Fruit fly (Drosophila melanogaster) whole organism, embryonic: Measurements from ENCODE around the gene CG31051.

Experiments
- Antp ChIP-seq: fragments of 200-800 bp; sonication (Bioruptor generic); optimal IDR thresholded peaks from 3 replicates; lab custom pipeline; 2016; ENCODE audit warnings: missing biosample characterization, missing genetic modification characterization
- Asciz ChIP-seq: fragments of 200-800 bp; sonication (Bioruptor generic); optimal IDR thresholded peaks from 2 replicates; lab custom pipeline; 2017; ENCODE audit warnings: missing biosample characterization, mild to moderate bottlenecking, missing genetic modification characterization, missing genetic modification reagents
- BtbVII ChIP-seq: fragments of 200-800 bp; sonication (Bioruptor generic); optimal IDR thresholded peaks from 3 replicates; lab custom pipeline; 2017; ENCODE audit warnings: missing biosample characterization, mild to moderate bottlenecking, missing genetic modification characterization
- CG10147 ChIP-seq: fragments of 200-800 bp; sonication (Bioruptor generic); optimal IDR thresholded peaks from 2 replicates; lab custom pipeline; 2019; ENCODE audit warnings: missing biosample characterization, mild to moderate bottlenecking, missing genetic modification characterization, moderate library complexity
- CG10431 ChIP-seq: fragments of 200-800 bp; sonication (Bioruptor generic); optimal IDR thresholded peaks from 3 replicates; lab custom pipeline; 2018; ENCODE audit warnings: missing biosample characterization, mild to moderate bottlenecking, missing genetic modification characterization
- CG11093 ChIP-seq: fragments of 200-800 bp; sonication (Bioruptor generic); IDR thresholded peaks from 3 replicates; pipeline ENCODE4 v1.3.6; 2022; ENCODE audit warnings: missing biosample characterization, missing genetic modification characterization
- CG11247 ChIP-seq: fragments of 200-800 bp; sonication (Bioruptor generic); IDR thresholded peaks from 2 replicates; pipeline ENCODE4 v1.3.6; 2022; ENCODE audit warnings: missing biosample characterization, missing genetic modification characterization
- CG12219 ChIP-seq: fragments of 200-800 bp; sonication (Bioruptor generic); optimal IDR thresholded peaks from 3 replicates; lab custom pipeline; 2018; ENCODE audit warnings: missing biosample characterization, mild to moderate bottlenecking, missing genetic modification characterization
- CG12391 ChIP-seq: fragments of 200-800 bp; sonication (Bioruptor generic); optimal IDR thresholded peaks from 3 replicates; lab custom pipeline; 2018; ENCODE audit warnings: missing biosample characterization, mild to moderate bottlenecking, missing genetic modification characterization, moderate library complexity
- CG12744 ChIP-seq: fragments of 200-800 bp; sonication (Bioruptor generic); optimal IDR thresholded peaks from 2 replicates; lab custom pipeline; 2016; ENCODE audit warnings: missing biosample characterization, missing genetic modification characterization
- CG14014 ChIP-seq: fragments of 200-800 bp; sonication (Bioruptor generic); IDR thresholded peaks from 2 replicates; pipeline ENCODE4 v1.3.6; 2022; ENCODE audit warnings: missing biosample characterization, missing genetic modification characterization
- CG14050 ChIP-seq: fragments of 200-800 bp; sonication (Bioruptor generic); IDR thresholded peaks from 3 replicates; pipeline ENCODE4 v1.3.6; 2022; ENCODE audit warnings: missing biosample characterization, missing genetic modification characterization
- CG15073 ChIP-seq: fragments of 200-800 bp; sonication (Bioruptor generic); optimal IDR thresholded peaks from 2 replicates; lab custom pipeline; 2016; ENCODE audit warnings: missing biosample characterization, missing genetic modification characterization
- CG15601 ChIP-seq: fragments of 200-800 bp; sonication (Bioruptor generic); optimal IDR thresholded peaks from 3 replicates; lab custom pipeline; 2019; ENCODE audit warnings: missing biosample characterization, mild to moderate bottlenecking, missing genetic modification characterization, moderate library complexity
- CG1602 ChIP-seq: fragments of 200-800 bp; sonication (Bioruptor generic); optimal IDR thresholded peaks from 3 replicates; lab custom pipeline; 2016; ENCODE audit warnings: missing biosample characterization, missing genetic modification characterization
- CG16863 ChIP-seq: fragments of 200-800 bp; sonication (Bioruptor generic); optimal IDR thresholded peaks from 3 replicates; lab custom pipeline; 2016; ENCODE audit warnings: missing biosample characterization, missing genetic modification characterization
- CG1832 ChIP-seq: fragments of 200-800 bp; sonication (Bioruptor generic); optimal IDR thresholded peaks from 2 replicates; lab custom pipeline; 2017; ENCODE audit warnings: missing biosample characterization, mild to moderate bottlenecking, missing genetic modification characterization, inconsistent platforms
- CG2889 ChIP-seq: fragments of 200-800 bp; sonication (Bioruptor generic); IDR thresholded peaks from 3 replicates; pipeline ENCODE4 v1.3.6; 2022; ENCODE audit warnings: missing biosample characterization, missing genetic modification characterization
- CG30020 ChIP-seq: fragments of 200-800 bp; optimal IDR thresholded peaks from 2 replicates; lab custom pipeline; 2019; ENCODE audit warnings: missing biosample characterization, mild to moderate bottlenecking, missing genetic modification characterization, moderate library complexity
- CG3281 ChIP-seq: fragments of 200-800 bp; sonication (Bioruptor generic); optimal IDR thresholded peaks from 3 replicates; lab custom pipeline; 2017; ENCODE audit warnings: missing biosample characterization, mild to moderate bottlenecking, missing genetic modification characterization
- CG33213 ChIP-seq: fragments of 200-800 bp; sonication (Bioruptor generic); optimal IDR thresholded peaks from 3 replicates; lab custom pipeline; 2016; ENCODE audit warnings: missing biosample characterization, missing genetic modification characterization
- CG4424 ChIP-seq: fragments of 200-800 bp; sonication (Bioruptor generic); optimal IDR thresholded peaks from 3 replicates; lab custom pipeline; 2016; ENCODE audit warnings: missing biosample characterization, missing genetic modification characterization
- CG4617 ChIP-seq: fragments of 200-800 bp; sonication (Bioruptor generic); optimal IDR thresholded peaks from 3 replicates; lab custom pipeline; 2016; ENCODE audit warnings: missing biosample characterization, missing genetic modification characterization, borderline replicate concordance
- CG6272 ChIP-seq: fragments of 200-800 bp; sonication (Bioruptor generic); IDR thresholded peaks from 2 replicates; pipeline ENCODE4 v1.3.6; 2022; ENCODE audit warnings: missing biosample characterization, missing genetic modification characterization
- CG6813 ChIP-seq: fragments of 200-800 bp; sonication (Bioruptor generic); optimal IDR thresholded peaks from 2 replicates; lab custom pipeline; 2017; ENCODE audit warnings: missing biosample characterization, missing genetic modification characterization, mild to moderate bottlenecking, moderate library complexity, missing genetic modification reagents
- CG7271 ChIP-seq: fragments of 200-800 bp; sonication (Bioruptor generic); optimal IDR thresholded peaks from 2 replicates; lab custom pipeline; 2018; ENCODE audit warnings: missing biosample characterization, mild to moderate bottlenecking, missing genetic modification characterization, moderate library complexity
- CG7372 ChIP-seq: fragments of 200-800 bp; sonication (Bioruptor generic); IDR thresholded peaks from 2 replicates; pipeline ENCODE4 v1.3.6; 2022; ENCODE audit warnings: missing biosample characterization, missing genetic modification characterization
- CG7928 ChIP-seq: fragments of 200-800 bp; sonication (Bioruptor generic); optimal IDR thresholded peaks from 2 replicates; lab custom pipeline; 2017; ENCODE audit warnings: missing biosample characterization, mild to moderate bottlenecking, missing genetic modification characterization
- CG8281 ChIP-seq: fragments of 200-800 bp; sonication (Bioruptor generic); optimal IDR thresholded peaks from 2 replicates; lab custom pipeline; 2018; ENCODE audit warnings: missing biosample characterization, mild to moderate bottlenecking, missing genetic modification characterization, moderate library complexity
- CG9797 ChIP-seq: fragments of 200-800 bp; sonication (Bioruptor generic); optimal IDR thresholded peaks from 3 replicates; lab custom pipeline; 2018; ENCODE audit warnings: missing biosample characterization, mild to moderate bottlenecking, missing genetic modification characterization
- D ChIP-seq, 2 experiments: fragments of 200-800 bp in 1 of 2; fragments of >200 bp in 1 of 2; sonication (Bioruptor generic) in 1 of 2; optimal IDR thresholded peaks; 2 replicates in 1 of 2; 3 replicates in 1 of 2; lab custom pipeline; 2017; ENCODE audit warnings: mild to moderate bottlenecking in 1 of 2, missing biosample characterization in 1 of 2, missing genetic modification characterization in 1 of 2, missing genetic modification reagents in 1 of 2
- D19B ChIP-seq: fragments of 200-800 bp; sonication (Bioruptor generic); optimal IDR thresholded peaks from 2 replicates; lab custom pipeline; 2017; ENCODE audit warnings: missing biosample characterization, mild to moderate bottlenecking, missing genetic modification characterization
- Dfd ChIP-seq, 2 experiments: fragments of >200 bp; optimal IDR thresholded peaks; 2 replicates each; lab custom pipeline; 2017; ENCODE audit warnings: missing biosample characterization in 2 of 2, missing genetic modification characterization in 2 of 2
- Dp ChIP-seq: fragments of 200-800 bp; sonication (Bioruptor generic); optimal IDR thresholded peaks from 2 replicates; lab custom pipeline; 2018; ENCODE audit warnings: missing biosample characterization, mild to moderate bottlenecking, missing genetic modification characterization, moderate library complexity
- ERR ChIP-seq: fragments of 200-800 bp; sonication (Bioruptor generic); optimal IDR thresholded peaks from 2 replicates; lab custom pipeline; 2016; ENCODE audit warnings: missing biosample characterization, missing genetic modification characterization
- Lim3 ChIP-seq: fragments of 200-800 bp; sonication (Bioruptor generic); IDR thresholded peaks from 2 replicates; pipeline ENCODE4 v1.3.6; 2022; ENCODE audit warnings: missing biosample characterization, missing genetic modification characterization
- Mrtf ChIP-seq: fragments of 200-800 bp; sonication (Bioruptor generic); IDR thresholded peaks from 3 replicates; pipeline ENCODE4 v1.3.6; 2022; ENCODE audit warnings: missing biosample characterization, missing genetic modification characterization
- NK7.1 ChIP-seq: fragments of 200-800 bp; sonication (Bioruptor generic); optimal IDR thresholded peaks from 3 replicates; lab custom pipeline; 2016; ENCODE audit warnings: missing biosample characterization, missing genetic modification characterization
- Oaz ChIP-seq: fragments of 200-800 bp; sonication (Bioruptor generic); IDR thresholded peaks from 2 replicates; pipeline ENCODE4 v1.3.6; 2022; ENCODE audit warnings: missing biosample characterization, missing genetic modification characterization
- ab ChIP-seq: fragments of 200-800 bp; sonication (Bioruptor generic); optimal IDR thresholded peaks from 2 replicates; lab custom pipeline; 2016; ENCODE audit warnings: missing biosample characterization, missing genetic modification characterization
- ara ChIP-seq: fragments of 200-800 bp; sonication (Bioruptor generic); IDR thresholded peaks from 2 replicates; pipeline ENCODE4 v1.3.6; 2022; ENCODE audit warnings: missing biosample characterization, missing genetic modification characterization
- ash1 ChIP-seq: fragments of 200-800 bp; sonication (Bioruptor generic); optimal IDR thresholded peaks from 2 replicates; lab custom pipeline; 2018; ENCODE audit warnings: missing biosample characterization, mild to moderate bottlenecking, missing genetic modification characterization
- chif ChIP-seq, 2 experiments: fragments of 200-800 bp; sonication (Bioruptor generic); optimal IDR thresholded peaks; 3 replicates each; lab custom pipeline; 2016; ENCODE audit warnings: missing biosample characterization in 2 of 2, missing genetic modification characterization in 2 of 2
- nmo ChIP-seq: fragments of 200-800 bp; sonication (Bioruptor generic); optimal IDR thresholded peaks from 2 replicates; lab custom pipeline; 2018; ENCODE audit warnings: missing biosample characterization, mild to moderate bottlenecking, missing genetic modification characterization, moderate library complexity
- onecut ChIP-seq: fragments of 200-800 bp; sonication (Bioruptor generic); IDR thresholded peaks from 2 replicates; pipeline ENCODE4 v1.3.6; 2022; ENCODE audit warnings: missing biosample characterization, missing genetic modification characterization
- prd ChIP-seq, 3 experiments: fragments of >200 bp in 2 of 3; fragments of 200-800 bp in 1 of 3; sonication (Bioruptor generic) in 1 of 3; optimal IDR thresholded peaks in 2 of 3; IDR thresholded peaks in 1 of 3; 2 replicates in 2 of 3; 3 replicates in 1 of 3; pipeline versions ENCODE4 v1.3.6 to Lab custom; 2017 to 2022; ENCODE audit warnings: missing biosample characterization in 1 of 3, missing genetic modification characterization in 1 of 3
- sug ChIP-seq: fragments of 200-800 bp; optimal IDR thresholded peaks from 2 replicates; lab custom pipeline; 2019; ENCODE audit warnings: missing biosample characterization, mild to moderate bottlenecking, missing genetic modification characterization, moderate library complexity
- tup ChIP-seq: fragments of 200-800 bp; sonication (Bioruptor generic); optimal IDR thresholded peaks from 2 replicates; lab custom pipeline; 2016; ENCODE audit warnings: missing biosample characterization, mild to moderate bottlenecking, missing genetic modification characterization, moderate library complexity
- yki ChIP-seq: fragments of >200 bp; optimal IDR thresholded peaks from 3 replicates; lab custom pipeline; 2018
- z ChIP-seq: fragments of 200-800 bp; sonication (Bioruptor generic); IDR thresholded peaks from 3 replicates; pipeline ENCODE4 v1.3.6; 2022; ENCODE audit warnings: missing biosample characterization, missing genetic modification characterization
- zf30C ChIP-seq: fragments of 200-800 bp; sonication (Bioruptor generic); optimal IDR thresholded peaks from 3 replicates; lab custom pipeline; 2018; ENCODE audit warnings: missing biosample characterization, mild to moderate bottlenecking, missing genetic modification characterization

CG31051 gene

DNA sequence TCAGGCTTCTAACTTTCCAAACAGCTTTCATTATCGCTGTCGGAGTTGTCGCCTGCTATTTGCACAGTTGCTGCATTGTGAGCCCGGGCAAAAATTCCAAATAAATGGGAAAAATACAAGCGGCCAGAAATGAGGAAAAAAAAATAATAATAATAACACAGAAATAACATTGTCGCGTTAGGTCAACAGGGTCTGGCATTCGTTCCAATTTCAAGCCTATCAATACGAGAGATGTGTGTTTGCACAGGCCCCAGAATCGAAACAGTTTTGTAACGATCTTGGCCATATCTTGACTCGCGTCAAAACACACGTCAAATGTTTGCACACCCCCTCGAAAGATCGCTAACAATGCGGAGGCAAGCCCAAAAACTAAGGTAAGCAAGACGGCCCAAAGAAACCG is 36.1 kb upstream of the CG31051 start (continued):
- TF ChIP-seq CG14014 (peak; percentile 15; the same call in 1 of the 2 replicates), CG14050 (GFP tag; lab: Robert Waterston, UW) (no peak), CG9797 (no peak), onecut (no peak; the same call in 1 of the 2 replicates), Oaz (GFP tag; lab: Robert Waterston, UW) (no peak), Asciz (GFP tag; lab: Kevin White, UChicago) (peak; percentile 67), Antp (GFP tag; lab: Kevin White, UChicago) (no peak), nmo (no peak), prd (optimal IDR thresholded peaks at IDR 0.05; lab: Kevin White, UChicago) (no peak), prd (GFP tag; IDR thresholded peaks at IDR 0.05; lab: Robert Waterston, UW) (no peak), CG4617 (GFP tag; lab: Kevin White, UChicago) (no peak), Dfd (GFP tag; optimal IDR thresholded peaks at IDR 0.05; lab: Kevin White, UChicago) (no peak), CG3281 (GFP tag; lab: Kevin White, UChicago) (peak; percentile 41), Mrtf (GFP tag; lab: Robert Waterston, UW) (0 out of 3 replicates have a peak, but pooled peaks have one; percentile 9), yki (lab: Kevin White, UChicago) (no peak), CG11247 (GFP tag; lab: Robert Waterston, UW) (peak; percentile 32; the same call in 1 of the 2 replicates), CG15601 (tag; lab: Kevin White, UChicago) (peak; percentile 7), CG7271 (tag; lab: Kevin White, UChicago) (peak; percentile 3), CG8281 (peak; percentile 35), CG1832 (no peak), CG15073 (no peak), CG11093 (GFP tag; lab: Robert Waterston, UW) (peak; percentile 42; the same call in 1 of the 3 replicates), CG12744 (GFP tag; lab: Kevin White, UChicago) (peak; percentile 28), sug (tag; lab: Kevin White, UChicago) (no peak), CG7928 (GFP tag; lab: Kevin White, UChicago) (no peak), ERR (peak; percentile 8), Lim3 (no peak), CG4424 (GFP tag; lab: Kevin White, UChicago) (no peak), CG2889 (no peak), ara (no peak), CG6272 (GFP tag; lab: Robert Waterston, UW) (no peak), CG30020 (tag; lab: Kevin White, UChicago) (no peak), z (no peak), CG16863 (GFP tag; lab: Kevin White, UChicago) (no peak), CG10147 (GFP tag; lab: Kevin White, UChicago) (peak; percentile 50), CG12219 (GFP tag; lab: Kevin White, UChicago) (no peak), zf30C (GFP tag; lab: Kevin White, UChicago) (no peak), CG6813 (GFP tag; lab: Kevin White, UChicago) (peak; percentile 73), CG7372 (GFP tag; lab: Robert Waterston, UW) (no peak), CG12391 (tag; lab: Kevin White, UChicago) (no peak), NK7.1 (GFP tag; lab: Kevin White, UChicago) (no peak), tup (GFP tag; lab: Kevin White, UChicago) (no peak), chif (GFP tag; optimal IDR thresholded peaks at IDR 0.05; lab: Kevin White, UChicago) (peak in 1 of 2 experiments; percentile 42), Dp (no peak), D19B (GFP tag; lab: Kevin White, UChicago) (no peak), ab (GFP tag; lab: Kevin White, UChicago) (no peak), CG33213 (GFP tag; lab: Kevin White, UChicago) (peak; percentile 24), D (optimal IDR thresholded peaks at IDR 0.05; lab: Kevin White, UChicago) (no peak), D (GFP tag; optimal IDR thresholded peaks at IDR 0.05; lab: Kevin White, UChicago) (peak; percentile 14), BtbVII (GFP tag; lab: Kevin White, UChicago) (peak; percentile 40), CG10431 (peak; percentile 14), ash1 (no peak), CG1602 (GFP tag; lab: Kevin White, UChicago) (no peak)
